Worm (Caenorhabditis elegans): Measurements from ENCODE around the gene F47D12.3.

The F47D12.3 gene

ce11 chrIII:6303114-6303647 lies 4.9 kb downstream of the F47D12.3 start, which contains the start of gene F47D12.9:
Gene F47D12.9 (minus strand): TSS chrIII:6303380.
- TF ChIP-seq lin-32 (GFP tag; optimal IDR thresholded peaks at IDR 0.05) (no peak), sptf-1 (tag; optimal IDR thresholded peaks at IDR 0.05) (no peak), drap-1 (GFP tag; optimal IDR thresholded peaks at IDR 0.05) (no peak), mep-1 (tag; optimal IDR thresholded peaks at IDR 0.05) (peak; percentile 54), unc-62 (GFP tag; optimal IDR thresholded peaks at IDR 0.05) (peak; percentile 10), ceh-43 (GFP tag; optimal IDR thresholded peaks at IDR 0.05) (no peak), unc-120 (tag; optimal IDR thresholded peaks at IDR 0.05; ENCODE audit: poor library complexity, severe bottlenecking) (peak; percentile 20), ces-1 (GFP tag; optimal IDR thresholded peaks at IDR 0.05) (peak; percentile 28), lin-13 (tag; optimal IDR thresholded peaks at IDR 0.05) (peak; percentile 39), mls-2 (tag; optimal IDR thresholded peaks at IDR 0.05) (no peak), M03D4.4 (tag; optimal IDR thresholded peaks at IDR 0.05) (no peak), nhr-12 (tag; optimal IDR thresholded peaks at IDR 0.05) (no peak), lsy-2 (tag; optimal IDR thresholded peaks at IDR 0.05) (no peak), ceh-83 (GFP tag; optimal IDR thresholded peaks at IDR 0.05) (no peak), snpc-4 (tag; optimal IDR thresholded peaks at IDR 0.05) (no peak), pha-4 (tag; optimal IDR thresholded peaks at IDR 0.05) (peak; percentile 62), elt-1 (tag; optimal IDR thresholded peaks at IDR 0.05; ENCODE audit: borderline replicate concordance, insufficient read depth) (no peak), tbx-8 (GFP tag; optimal IDR thresholded peaks at IDR 0.05) (no peak), hlh-1 (tag; optimal IDR thresholded peaks at IDR 0.05) (peak; percentile 53), nhr-237 (tag; optimal IDR thresholded peaks at IDR 0.05) (no peak), nhr-28 (tag; optimal IDR thresholded peaks at IDR 0.05) (no peak)

ce11 chrIII:6303787-6304186 lies 5.5 kb downstream of the F47D12.3 start:
- TF ChIP-seq sptf-1 (tag; optimal IDR thresholded peaks at IDR 0.05): no peak

ce11 chrIII:6307832-6308231 lies 9.6 kb downstream of the F47D12.3 start:
- TF ChIP-seq mls-2 (tag; optimal IDR thresholded peaks at IDR 0.05) (no peak), ces-1 (GFP tag; optimal IDR thresholded peaks at IDR 0.05) (peak; percentile 82)

ce11 chrIII:6309066-6309465 lies 10.8 kb downstream of the F47D12.3 start, which contains the start of gene gar-2:
Gene gar-2 (plus strand): TSS chrIII:6309366.
- no peak for TF ChIP-seq nhr-12 (tag; optimal IDR thresholded peaks at IDR 0.05)
- TF ChIP-seq nhr-2 (tag; optimal IDR thresholded peaks at IDR 0.05): no peak
- no peak for TF ChIP-seq blmp-1 (tag; optimal IDR thresholded peaks at IDR 0.05)

- TF ChIP-seq ces-1 (GFP tag; optimal IDR thresholded peaks at IDR 0.05) (peak; percentile 89), mab-5 (tag; optimal IDR thresholded peaks at IDR 0.05) (no peak)
Measured at ce11 chrIII:6310352-6310751, 12.1 kb downstream of the F47D12.3 start.

- no peak for TF ChIP-seq flh-1 (GFP tag; optimal IDR thresholded peaks at IDR 0.05)
- TF ChIP-seq ham-2 (GFP tag; optimal IDR thresholded peaks at IDR 0.05): no peak
- TF ChIP-seq unc-120 (tag; optimal IDR thresholded peaks at IDR 0.05; ENCODE audit: poor library complexity, severe bottlenecking): no peak
- TF ChIP-seq drap-1 (GFP tag; optimal IDR thresholded peaks at IDR 0.05): no peak
- TF ChIP-seq unc-62 (GFP tag; optimal IDR thresholded peaks at IDR 0.05): no peak
- TF ChIP-seq hlh-1 (tag; optimal IDR thresholded peaks at IDR 0.05): no peak
- TF ChIP-seq mab-5 (tag; optimal IDR thresholded peaks at IDR 0.05): no peak
- no peak for TF ChIP-seq nhr-76 (tag; optimal IDR thresholded peaks at IDR 0.05)
- TF ChIP-seq ztf-11 (tag; optimal IDR thresholded peaks at IDR 0.05): no peak
- TF ChIP-seq sptf-1 (tag; optimal IDR thresholded peaks at IDR 0.05): no peak
- no peak for TF ChIP-seq lsy-2 (tag; optimal IDR thresholded peaks at IDR 0.05)
- TF ChIP-seq blmp-1 (tag; optimal IDR thresholded peaks at IDR 0.05): no peak
- TF ChIP-seq nhr-28 (tag; optimal IDR thresholded peaks at IDR 0.05): no peak
- no peak for TF ChIP-seq nhr-2 (tag; optimal IDR thresholded peaks at IDR 0.05)
- TF ChIP-seq tbx-8 (GFP tag; optimal IDR thresholded peaks at IDR 0.05): no peak
- no peak for TF ChIP-seq mls-2 (tag; optimal IDR thresholded peaks at IDR 0.05)
Measured at ce11 chrIII:6311452-6311851, 13.2 kb downstream of the F47D12.3 start.

All from whole organism, mixed stage, embryonic.